Worm (Caenorhabditis elegans) whole organism, L2 larva: Measurements from ENCODE around the gene D2096.9.

Experiments
- ama-1 ChIP-seq: fragments of 150-350 bp; optimal IDR thresholded peaks from 2 replicates; lab custom pipeline; 2018; ENCODE audit warnings: inconsistent platforms
- lin-13 ChIP-seq: fragments of 150-350 bp; optimal IDR thresholded peaks from 2 replicates; lab custom pipeline; 2014; ENCODE audit warnings: missing biosample characterization, missing genetic modification reagents, missing genetic modification characterization
- nhr-23 ChIP-seq: fragments of 150-350 bp; optimal IDR thresholded peaks from 2 replicates; lab custom pipeline; 2014; ENCODE audit warnings: missing biosample characterization, missing genetic modification reagents, missing genetic modification characterization
- nhr-25 ChIP-seq: fragments of 150-350 bp; sonication (generic microtip); optimal IDR thresholded peaks from 3 replicates; lab custom pipeline; 2014; ENCODE audit warnings: missing biosample characterization, missing genetic modification characterization
- unc-55 ChIP-seq: fragments of 150-350 bp; sonication (generic microtip); optimal IDR thresholded peaks from 3 replicates; lab custom pipeline; 2014; ENCODE audit warnings: missing biosample characterization, missing genetic modification reagents, missing genetic modification characterization

ce11 chrIV:8363163-8363562 lies 19.4 kb downstream of the D2096.9 start, which contains the start of gene D2096.12:
- no peak for TF ChIP-seq lin-13 (GFP tag; lab: Kevin White, UChicago)
- no peak for TF ChIP-seq nhr-23
- no peak for TF ChIP-seq nhr-25
- TF ChIP-seq ama-1 (lab: Kevin White, UChicago): no peak
- no peak for TF ChIP-seq unc-55 (GFP tag; lab: Kevin White, UChicago)
